Worm (Caenorhabditis elegans) whole organism, mixed stage, embryonic: Measurements from ENCODE around the gene F18A11.2.

Experiments
- M03D4.4 ChIP-seq: sonication (generic microtip); optimal IDR thresholded peaks from 2 replicates; lab custom pipeline; 2017; ENCODE audit warnings: mild to moderate bottlenecking, missing genetic modification characterization, missing compliant biosample characterization
- bed-3 ChIP-seq: fragments of 200-800 bp; sonication (Bioruptor generic); optimal IDR thresholded peaks from 3 replicates; lab custom pipeline; 2018; ENCODE audit warnings: mild to moderate bottlenecking, missing genetic modification characterization, moderate library complexity, missing compliant biosample characterization
- blmp-1 ChIP-seq: fragments of 150-350 bp; optimal IDR thresholded peaks from 2 replicates; lab custom pipeline; 2014; ENCODE audit warnings: missing biosample characterization, missing genetic modification characterization
- ceh-39 ChIP-seq: fragments of 150-350 bp; optimal IDR thresholded peaks from 2 replicates; lab custom pipeline; 2014; ENCODE audit warnings: missing biosample characterization, missing genetic modification characterization
- ceh-43 ChIP-seq: fragments of 200-800 bp; sonication (Bioruptor generic); optimal IDR thresholded peaks from 2 replicates; lab custom pipeline; 2018; ENCODE audit warnings: mild to moderate bottlenecking, missing genetic modification characterization, moderate library complexity, missing compliant biosample characterization
- ceh-83 ChIP-seq: fragments of 200-800 bp; sonication (Bioruptor generic); optimal IDR thresholded peaks from 2 replicates; lab custom pipeline; 2018; ENCODE audit warnings: mild to moderate bottlenecking, missing genetic modification characterization, missing compliant biosample characterization
- ces-1 ChIP-seq: fragments of 150-350 bp; optimal IDR thresholded peaks from 2 replicates; lab custom pipeline; 2014; ENCODE audit warnings: missing biosample characterization, missing genetic modification reagents, missing genetic modification characterization
- cnd-1 ChIP-seq: fragments of 200-800 bp; sonication (Bioruptor generic); optimal IDR thresholded peaks from 2 replicates; lab custom pipeline; 2018; ENCODE audit warnings: mild to moderate bottlenecking, missing genetic modification characterization, missing compliant biosample characterization
- drap-1 ChIP-seq: fragments of 200-800 bp; sonication (Bioruptor generic); optimal IDR thresholded peaks from 3 replicates; lab custom pipeline; 2018; ENCODE audit warnings: mild to moderate bottlenecking, missing genetic modification characterization, missing compliant biosample characterization
- elt-1 ChIP-seq: sonication (generic microtip); optimal IDR thresholded peaks from 2 replicates; lab custom pipeline; 2017; ENCODE audit warnings: missing genetic modification characterization, mild to moderate bottlenecking, missing compliant biosample characterization, antibody characterized with exemption, moderate library complexity, borderline replicate concordance; ENCODE audit not compliant: insufficient read depth
- flh-1 ChIP-seq: fragments of 200-800 bp; sonication (Bioruptor generic); optimal IDR thresholded peaks from 2 replicates; lab custom pipeline; 2018; ENCODE audit warnings: mild to moderate bottlenecking, missing genetic modification characterization, moderate library complexity, missing compliant biosample characterization
- hlh-1 ChIP-seq: fragments of 150-350 bp; optimal IDR thresholded peaks from 2 replicates; lab custom pipeline; 2014; ENCODE audit warnings: missing biosample characterization, missing genetic modification reagents, missing genetic modification characterization
- lin-13 ChIP-seq: fragments of 150-350 bp; optimal IDR thresholded peaks from 2 replicates; lab custom pipeline; 2014; ENCODE audit warnings: missing biosample characterization, missing genetic modification characterization
- lin-32 ChIP-seq: fragments of 200-800 bp; sonication (Bioruptor generic); optimal IDR thresholded peaks from 2 replicates; lab custom pipeline; 2018; ENCODE audit warnings: mild to moderate bottlenecking, missing genetic modification characterization, missing compliant biosample characterization
- lsy-2 ChIP-seq: fragments of 150-350 bp; optimal IDR thresholded peaks from 2 replicates; lab custom pipeline; 2014; ENCODE audit warnings: missing biosample characterization, missing genetic modification characterization
- mep-1 ChIP-seq: fragments of 150-350 bp; optimal IDR thresholded peaks from 2 replicates; lab custom pipeline; 2017; ENCODE audit warnings: missing biosample characterization, missing genetic modification reagents, missing genetic modification characterization, inconsistent platforms
- mls-2 ChIP-seq: sonication (generic microtip); optimal IDR thresholded peaks from 2 replicates; lab custom pipeline; 2016; ENCODE audit warnings: mild to moderate bottlenecking, missing genetic modification characterization, moderate library complexity, missing compliant biosample characterization
- nhr-2 ChIP-seq: fragments of 150-350 bp; optimal IDR thresholded peaks from 2 replicates; lab custom pipeline; 2014; ENCODE audit warnings: missing biosample characterization, missing genetic modification characterization
- nhr-237 ChIP-seq: fragments of 150-350 bp; optimal IDR thresholded peaks from 2 replicates; lab custom pipeline; 2014; ENCODE audit warnings: missing biosample characterization, missing genetic modification characterization
- nhr-28 ChIP-seq: fragments of 150-350 bp; optimal IDR thresholded peaks from 2 replicates; lab custom pipeline; 2014; ENCODE audit warnings: missing biosample characterization, missing genetic modification characterization
- nhr-76 ChIP-seq: sonication (generic microtip); optimal IDR thresholded peaks from 2 replicates; lab custom pipeline; 2017; ENCODE audit warnings: missing biosample characterization, missing genetic modification characterization
- pha-4 ChIP-seq: fragments of 150-350 bp; optimal IDR thresholded peaks from 2 replicates; lab custom pipeline; 2018; ENCODE audit warnings: missing biosample characterization, missing genetic modification reagents, missing genetic modification characterization
- sem-2 ChIP-seq: fragments of 200-800 bp; sonication (Bioruptor generic); optimal IDR thresholded peaks from 2 replicates; lab custom pipeline; 2018; ENCODE audit warnings: mild to moderate bottlenecking, missing genetic modification characterization, missing compliant biosample characterization
- snpc-4 ChIP-seq: fragments of 150-350 bp; optimal IDR thresholded peaks from 2 replicates; lab custom pipeline; 2014; ENCODE audit warnings: missing biosample characterization, missing genetic modification characterization
- sptf-1 ChIP-seq: sonication (generic microtip); optimal IDR thresholded peaks from 2 replicates; lab custom pipeline; 2017; ENCODE audit warnings: mild to moderate bottlenecking, missing genetic modification characterization, moderate library complexity, missing compliant biosample characterization
- tbx-8 ChIP-seq: fragments of 200-800 bp; sonication (Bioruptor generic); optimal IDR thresholded peaks from 2 replicates; lab custom pipeline; 2018; ENCODE audit warnings: mild to moderate bottlenecking, missing genetic modification characterization, moderate library complexity, missing compliant biosample characterization
- unc-120 ChIP-seq: sonication (generic microtip); optimal IDR thresholded peaks from 2 replicates; lab custom pipeline; 2017; ENCODE audit warnings: missing genetic modification characterization, missing compliant biosample characterization; ENCODE audit not compliant: poor library complexity, severe bottlenecking
- unc-62 ChIP-seq: fragments of 150-350 bp; optimal IDR thresholded peaks from 2 replicates; lab custom pipeline; 2014; ENCODE audit warnings: missing biosample characterization, missing genetic modification reagents, missing genetic modification characterization
- zip-8 ChIP-seq: fragments of 150-350 bp; optimal IDR thresholded peaks from 2 replicates; lab custom pipeline; 2014; ENCODE audit warnings: missing biosample characterization, missing genetic modification characterization
- ztf-11 ChIP-seq: fragments of 150-350 bp; optimal IDR thresholded peaks from 2 replicates; lab custom pipeline; 2014; ENCODE audit warnings: missing biosample characterization, missing genetic modification characterization

F18A11.2 gene

ce11 chrII:13007717-13008461 is 23.6 kb upstream of the F18A11.2 start, which contains the start of gene oig-2:
Gene oig-2 (minus strand): TSS chrII:13008164.
- no peak for TF ChIP-seq mep-1 (tag; lab: Kevin White, UChicago)
- TF ChIP-seq flh-1 (GFP tag; lab: Kevin White, UChicago), result no peak
- TF ChIP-seq nhr-76 (tag; lab: Kevin White, UChicago), result no peak
- no peak for TF ChIP-seq nhr-28
- TF ChIP-seq unc-62 (GFP tag; lab: Kevin White, UChicago), result peak; percentile 6
- TF ChIP-seq ces-1, result no peak
- TF ChIP-seq pha-4 (tag; lab: Kevin White, UChicago), result no peak
- TF ChIP-seq hlh-1 (tag; lab: Kevin White, UChicago), result peak; percentile 91
- peak; percentile 17 for TF ChIP-seq unc-120
- no peak for TF ChIP-seq snpc-4

ce11 chrII:13012684-13013083 is 18.8 kb upstream of the F18A11.2 start:
- TF ChIP-seq nhr-76 (tag; lab: Kevin White, UChicago) (no peak), zip-8 (tag; lab: Kevin White, UChicago) (peak; percentile 46), tbx-8 (GFP tag; lab: Kevin White, UChicago) (no peak)

ce11 chrII:13013966-13014365 is 17.5 kb upstream of the F18A11.2 start, which contains the start of gene F18A11.5:
Gene F18A11.5 (minus strand): TSS chrII:13014286.
- TF ChIP-seq nhr-28 (no peak), ceh-43 (GFP tag; lab: Kevin White, UChicago) (no peak), drap-1 (GFP tag; lab: Kevin White, UChicago) (no peak), cnd-1 (tag; lab: Kevin White, UChicago) (no peak), sem-2 (GFP tag; lab: Kevin White, UChicago) (no peak), ces-1 (no peak), lsy-2 (no peak), snpc-4 (no peak), nhr-2 (no peak), flh-1 (GFP tag; lab: Kevin White, UChicago) (no peak), blmp-1 (tag; lab: Kevin White, UChicago) (no peak)

ce11 chrII:13016381-13016780 is 15.1 kb upstream of the F18A11.2 start:
- peak; percentile 2 for TF ChIP-seq lsy-2
- TF ChIP-seq ces-1, result peak; percentile 5

ce11 chrII:13022555-13022954 is 8.9 kb upstream of the F18A11.2 start:
- TF ChIP-seq ztf-11 (tag; lab: Kevin White, UChicago) (no peak), mep-1 (tag; lab: Kevin White, UChicago) (no peak), sem-2 (GFP tag; lab: Kevin White, UChicago) (no peak), cnd-1 (tag; lab: Kevin White, UChicago) (no peak), unc-62 (GFP tag; lab: Kevin White, UChicago) (no peak), ceh-83 (GFP tag; lab: Kevin White, UChicago) (no peak)

- TF ChIP-seq lin-32 (no peak), unc-120 (no peak), nhr-237 (tag; lab: Kevin White, UChicago) (no peak), nhr-28 (no peak), mls-2 (tag; lab: Kevin White, UChicago) (no peak), flh-1 (GFP tag; lab: Kevin White, UChicago) (no peak), M03D4.4 (tag; lab: Kevin White, UChicago) (no peak)
- TF ChIP-seq, all 35 proteins: peak for 0
Measured at ce11 chrII:13023518-13023917, 8.0 kb upstream of the F18A11.2 start.

- TF ChIP-seq hlh-1 (tag; lab: Kevin White, UChicago), result no peak
- no peak for TF ChIP-seq ceh-39 (tag; lab: Kevin White, UChicago)
- no peak for TF ChIP-seq ceh-83 (GFP tag; lab: Kevin White, UChicago)
- no peak for TF ChIP-seq lin-13 (tag; lab: Kevin White, UChicago)
- TF ChIP-seq mls-2 (tag; lab: Kevin White, UChicago), result no peak
- TF ChIP-seq flh-1 (GFP tag; lab: Kevin White, UChicago), result no peak
- TF ChIP-seq mep-1 (tag; lab: Kevin White, UChicago), result no peak
- TF ChIP-seq drap-1 (GFP tag; lab: Kevin White, UChicago), result no peak
- TF ChIP-seq snpc-4, result no peak
- no peak for TF ChIP-seq unc-120
- no peak for TF ChIP-seq lin-32
- no peak for TF ChIP-seq lsy-2
- no peak for TF ChIP-seq ces-1
- TF ChIP-seq pha-4 (tag; lab: Kevin White, UChicago), result no peak
- TF ChIP-seq ztf-11 (tag; lab: Kevin White, UChicago), result no peak
- TF ChIP-seq M03D4.4 (tag; lab: Kevin White, UChicago), result no peak
- TF ChIP-seq elt-1 (tag; lab: Kevin White, UChicago), result no peak
- TF ChIP-seq unc-62 (GFP tag; lab: Kevin White, UChicago), result no peak
- TF ChIP-seq bed-3, result no peak
- TF ChIP-seq sptf-1 (tag; lab: Kevin White, UChicago), result no peak
Measured at ce11 chrII:13025794-13026412, 5.6 kb upstream of the F18A11.2 start, which contains the start of gene max-2. Gene max-2 (minus strand): TSS chrII:13025844.
